Worm (Caenorhabditis elegans): ENCODE results near the gene fzy-1.
"Not testable (repeated sequence)": the region's sequence is repeated elsewhere in the genome, so short reads cannot be mapped to it uniquely, and the experiment has no call there.

fzy-1 gene

ce11 chrII:5537524-5537923 is 37.0 kb downstream of the fzy-1 start, which contains the start of gene C17C3.11:
Gene C17C3.11, plus strand, starts transcription at chrII:5537824.
- TF ChIP-seq chd-7 (tag; optimal IDR thresholded peaks at IDR 0.05) (no peak), dox-1 (GFP tag; IDR thresholded peaks at IDR 0.05) (no peak), madf-3 (GFP tag; IDR thresholded peaks at IDR 0.05) (no peak), snpc-1.3 (tag; optimal IDR thresholded peaks at IDR 0.05; ENCODE audit: insufficient read depth) (no peak), F23B12.7 (tag; optimal IDR thresholded peaks at IDR 0.05; ENCODE audit: insufficient read depth) (no peak), attf-6 (GFP tag; IDR thresholded peaks at IDR 0.05) (no peak), F22D6.2 (tag; optimal IDR thresholded peaks at IDR 0.05) (no peak), tbx-9 (tag; optimal IDR thresholded peaks at IDR 0.05; ENCODE audit: borderline replicate concordance) (no peak), bed-1 (GFP tag; IDR thresholded peaks at IDR 0.05) (no peak), ets-4 (GFP tag; optimal IDR thresholded peaks at IDR 0.05) (no peak), snpc-3.4 (tag; optimal IDR thresholded peaks at IDR 0.05) (no peak), hsf-1 (GFP tag; IDR thresholded peaks at IDR 0.05) (no peak), C17E4.6 (GFP tag; IDR thresholded peaks at IDR 0.05) (no peak), ztf-25 (GFP tag; IDR thresholded peaks at IDR 0.05) (no peak)

- not testable (repeated sequence) for TF ChIP-seq atf-7, F22D6.2, dpff-1 (tag; optimal IDR thresholded peaks at IDR 0.05)
Observed at ce11 chrII:5540113-5540512, 39.5 kb downstream of the fzy-1 start, which contains the start of gene hlh-27. Gene hlh-27, minus strand, starts transcription at chrII:5540213.

ce11 chrII:5541685-5542084 is 41.1 kb downstream of the fzy-1 start, which contains the start of gene C17C3.24:
Gene C17C3.24, minus strand, starts transcription at chrII:5541785.
- TF ChIP-seq lin-26 (GFP tag; IDR thresholded peaks at IDR 0.05) (no peak), rpc-1 (optimal IDR thresholded peaks at IDR 0.05) (no peak), rpc-1 (tag; optimal IDR thresholded peaks at IDR 0.05) (no peak), let-526 (GFP tag; IDR thresholded peaks at IDR 0.05) (no peak), lin-54 (GFP tag; optimal IDR thresholded peaks at IDR 0.05) (no peak), repo-1 (tag; optimal IDR thresholded peaks at IDR 0.05) (no peak), athp-1 (tag; optimal IDR thresholded peaks at IDR 0.05) (no peak), mes-4 (tag; optimal IDR thresholded peaks at IDR 0.05) (no peak), ceh-91 (GFP tag; IDR thresholded peaks at IDR 0.05) (no peak), pbrm-1 (GFP tag; IDR thresholded peaks at IDR 0.05) (no peak), dpff-1 (tag; optimal IDR thresholded peaks at IDR 0.05) (no peak), nfya-2 (GFP tag; IDR thresholded peaks at IDR 0.05) (no peak), ztf-25 (GFP tag; IDR thresholded peaks at IDR 0.05) (no peak), madf-6 (GFP tag; IDR thresholded peaks at IDR 0.05) (no peak), madf-10 (tag; optimal IDR thresholded peaks at IDR 0.05) (no peak), ztf-26 (tag; optimal IDR thresholded peaks at IDR 0.05) (no peak), egl-18 (GFP tag; IDR thresholded peaks at IDR 0.05) (no peak), snpc-1.1 (tag; optimal IDR thresholded peaks at IDR 0.05; ENCODE audit: insufficient read depth) (no peak), ztf-28 (GFP tag; IDR thresholded peaks at IDR 0.05) (no peak)

- TF ChIP-seq ceh-58 (GFP tag; IDR thresholded peaks at IDR 0.05) (0 out of 2 replicates have a peak, but pooled peaks have one; percentile 12), ztf-3 (GFP tag; optimal IDR thresholded peaks at IDR 0.05) (peak; percentile 97), rec-8 (tag; optimal IDR thresholded peaks at IDR 0.05) (peak; percentile 69 to 72), B0019.2 (GFP tag; conservative IDR thresholded peaks at IDR 0.05) (no peak), nhr-179 (tag; optimal IDR thresholded peaks at IDR 0.05) (peak; percentile 54), egl-18 (GFP tag; IDR thresholded peaks at IDR 0.05) (peak; percentile 88), Y79H2A.3 (GFP tag; conservative IDR thresholded peaks at IDR 0.05) (peak; percentile 68; the same call in 1 of the 2 replicates), dpl-1 (GFP tag; optimal IDR thresholded peaks at IDR 0.05) (peak; percentile 53), Y56A3A.18 (GFP tag; IDR thresholded peaks at IDR 0.05) (peak; percentile 91), K12H6.12 (tag; optimal IDR thresholded peaks at IDR 0.05) (peak; percentile 98), chd-7 (tag; optimal IDR thresholded peaks at IDR 0.05) (peak; percentile 97), T07F8.4 (tag; optimal IDR thresholded peaks at IDR 0.05) (peak; percentile 82), repo-1 (tag; optimal IDR thresholded peaks at IDR 0.05) (peak; percentile 98), sptf-2 (GFP tag; optimal IDR thresholded peaks at IDR 0.05) (peak; percentile 10), ztf-26 (tag; optimal IDR thresholded peaks at IDR 0.05) (peak; percentile 98)
Observed at ce11 chrII:5543476-5544144, 43.0 kb downstream of the fzy-1 start.

Measured in whole organism, young adult.